Fruit fly (Drosophila melanogaster): ENCODE measurements around the gene CG7706.

The CG7706 gene

DNA sequence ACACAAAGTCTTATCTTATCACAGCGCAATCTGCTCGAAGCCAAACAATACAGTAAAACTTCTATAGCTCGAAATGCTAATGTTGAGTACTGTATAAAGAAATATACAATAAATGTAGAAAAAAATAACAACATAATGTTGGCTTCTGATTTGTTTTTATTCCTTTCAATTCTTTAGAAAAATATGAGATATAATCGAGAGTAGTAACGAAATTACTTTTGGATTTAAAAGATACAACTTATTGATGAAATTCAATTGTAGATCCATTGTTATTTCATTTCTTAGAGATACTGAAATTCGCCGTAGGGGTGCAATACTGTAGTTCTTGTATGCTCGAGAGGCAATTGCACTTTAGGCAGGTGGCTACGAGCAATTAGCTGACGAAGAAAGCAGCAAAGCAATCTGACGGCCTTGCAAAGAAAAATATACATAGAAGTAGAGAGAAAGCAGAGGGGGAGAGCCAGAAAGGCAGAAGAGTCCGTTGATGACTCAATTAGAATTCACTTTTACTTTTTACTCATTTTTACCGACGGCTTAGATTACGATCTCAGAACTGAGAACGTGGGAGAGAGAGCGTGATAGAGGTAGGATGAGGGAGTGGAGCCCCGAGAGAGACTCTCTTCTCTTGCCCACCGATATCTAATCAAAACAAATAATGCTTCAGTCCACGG lies 7.0 kb upstream of the CG7706 start (continued):
- TF ChIP-seq zen2 (GFP tag; IDR thresholded peaks at IDR 0.05; ENCODE audit: partially characterized antibody) (no peak), eyg (GFP tag; optimal IDR thresholded peaks at IDR 0.05) (no peak), hb (GFP tag; IDR thresholded peaks at IDR 0.05; ENCODE audit: partially characterized antibody) (no peak), CG8388 (GFP tag; optimal IDR thresholded peaks at IDR 0.05) (peak; percentile 76), en (GFP tag; optimal IDR thresholded peaks at IDR 0.05) (no peak), Nf-YC (tag; optimal IDR thresholded peaks at IDR 0.05) (no peak), Chrac-16 (GFP tag; optimal IDR thresholded peaks at IDR 0.05) (peak; percentile 1), seq (GFP tag; IDR thresholded peaks at IDR 0.05) (no peak; the same call in 1 of the 2 replicates), sisA (GFP tag; IDR thresholded peaks at IDR 0.05) (peak; percentile 50), HLH4C (GFP tag; IDR thresholded peaks at IDR 0.05; ENCODE audit: partially characterized antibody) (no peak), Pdp1 (GFP tag; optimal IDR thresholded peaks at IDR 0.05) (peak in 1 of 2 experiments; percentile 51), gem (tag; optimal IDR thresholded peaks at IDR 0.05) (peak; percentile 84), tin (GFP tag; optimal IDR thresholded peaks at IDR 0.05) (peak; percentile 5), Hmr (GFP tag; optimal IDR thresholded peaks at IDR 0.05) (peak; percentile 59), CG6765 (GFP tag; optimal IDR thresholded peaks at IDR 0.05) (peak; percentile 8), D (optimal IDR thresholded peaks at IDR 0.05) (no peak), D (GFP tag; optimal IDR thresholded peaks at IDR 0.05) (no peak), yki (optimal IDR thresholded peaks at IDR 0.05) (no peak), insv (GFP tag; optimal IDR thresholded peaks at IDR 0.05) (no peak), CG8281 (tag; optimal IDR thresholded peaks at IDR 0.05) (peak; percentile 49), Spps (tag; optimal IDR thresholded peaks at IDR 0.05) (no peak), crol (GFP tag; IDR thresholded peaks at IDR 0.05) (peak; percentile 82), croc (GFP tag; conservative IDR thresholded peaks at IDR 0.05) (0 out of 3 replicates have a peak, but pooled peaks have one; percentile 28), CG18262 (tag; optimal IDR thresholded peaks at IDR 0.05) (peak; percentile 73), psq (GFP tag; optimal IDR thresholded peaks at IDR 0.05) (no peak), klu (GFP tag; IDR thresholded peaks at IDR 0.05) (peak; percentile 20; the same call in 1 of the 2 replicates), Fer2 (tag; optimal IDR thresholded peaks at IDR 0.05) (peak; percentile 51), grn (GFP tag; optimal IDR thresholded peaks at IDR 0.05) (peak; percentile 85), MTF-1 (GFP tag; optimal IDR thresholded peaks at IDR 0.05; ENCODE audit: borderline replicate concordance) (no peak), dysf (GFP tag; IDR thresholded peaks at IDR 0.05) (0 out of 3 replicates have a peak, but pooled peaks have one; percentile 35), CG4854 (GFP tag; optimal IDR thresholded peaks at IDR 0.05) (no peak), kah (GFP tag; optimal IDR thresholded peaks at IDR 0.05) (no peak), CG34376 (GFP tag; optimal IDR thresholded peaks at IDR 0.05) (no peak), ase (GFP tag; IDR thresholded peaks at IDR 0.05) (no peak), stc (GFP tag; IDR thresholded peaks at IDR 0.05) (no peak), CG10321 (GFP tag; IDR thresholded peaks at IDR 0.05) (no peak), CG10959 (GFP tag; IDR thresholded peaks at IDR 0.05) (no peak), sqz (GFP tag; optimal IDR thresholded peaks at IDR 0.05) (no peak), Nf-YB (GFP tag; optimal IDR thresholded peaks at IDR 0.05) (peak; percentile 22), jigr1 (GFP tag; IDR thresholded peaks at IDR 0.05) (no peak), ci (GFP tag; IDR thresholded peaks at IDR 0.05) (no peak; the same call in 2 of the 3 replicates), shn (GFP tag; optimal IDR thresholded peaks at IDR 0.05) (no peak), CG7745 (tag; optimal IDR thresholded peaks at IDR 0.05) (no peak), org-1 (GFP tag; optimal IDR thresholded peaks at IDR 0.05) (peak; percentile 30), pzg (GFP tag; optimal IDR thresholded peaks at IDR 0.05) (no peak), CG4328 (GFP tag; optimal IDR thresholded peaks at IDR 0.05) (peak; percentile 47), crc (GFP tag; optimal IDR thresholded peaks at IDR 0.05) (no peak), lov (optimal IDR thresholded peaks at IDR 0.05) (no peak), lov (GFP tag; IDR thresholded peaks at IDR 0.05) (no peak), maf-S (GFP tag; optimal IDR thresholded peaks at IDR 0.05) (no peak), Lhr (GFP tag; optimal IDR thresholded peaks at IDR 0.05) (no peak)
